Worm (Caenorhabditis elegans) whole organism, L1 larva: ENCODE measurements around the gene ZK1248.19.

Experiments
- C04F5.9 ChIP-seq: sonication (generic microtip); optimal IDR thresholded peaks from 2 replicates; lab custom pipeline; 2016; ENCODE audit warnings: missing genetic modification characterization, missing compliant biosample characterization
- C16A3.4 ChIP-seq: fragments of 150-350 bp; optimal IDR thresholded peaks from 2 replicates; lab custom pipeline; 2014; ENCODE audit warnings: missing biosample characterization, missing genetic modification characterization
- C34B4.2 ChIP-seq: sonication (generic microtip); optimal IDR thresholded peaks from 2 replicates; lab custom pipeline; 2017; ENCODE audit warnings: mild to moderate bottlenecking, missing genetic modification characterization, missing compliant biosample characterization
- F16B12.6 ChIP-seq: fragments of 150-350 bp; optimal IDR thresholded peaks from 2 replicates; lab custom pipeline; 2014; ENCODE audit warnings: missing biosample characterization, missing genetic modification characterization
- Y116A8C.19 ChIP-seq: sonication (generic microtip); optimal IDR thresholded peaks from 2 replicates; lab custom pipeline; 2016; ENCODE audit warnings: missing compliant biosample characterization, missing genetic modification characterization, borderline replicate concordance
- blmp-1 ChIP-seq: fragments of 150-350 bp; optimal IDR thresholded peaks from 2 replicates; lab custom pipeline; 2014; ENCODE audit warnings: missing biosample characterization, missing genetic modification characterization
- ceh-63 ChIP-seq: fragments of 200-800 bp; sonication (Bioruptor generic); optimal IDR thresholded peaks from 2 replicates; lab custom pipeline; 2018; ENCODE audit warnings: mild to moderate bottlenecking, missing genetic modification characterization, missing compliant biosample characterization
- ceh-8 ChIP-seq: fragments of 200-800 bp; sonication (Bioruptor generic); optimal IDR thresholded peaks from 2 replicates; lab custom pipeline; 2018; ENCODE audit warnings: mild to moderate bottlenecking, missing genetic modification characterization, moderate library complexity, missing compliant biosample characterization
- ceh-82 ChIP-seq, 3 experiments: fragments of 150-350 bp in 1 of 3; sonication (generic microtip) in 2 of 3; optimal IDR thresholded peaks; 2 replicates each; lab custom pipeline; 2014 to 2017; ENCODE audit warnings: missing biosample characterization in 3 of 3, missing genetic modification characterization in 3 of 3
- ces-1 ChIP-seq: fragments of 150-350 bp; optimal IDR thresholded peaks from 2 replicates; lab custom pipeline; 2014; ENCODE audit warnings: missing biosample characterization, missing genetic modification reagents, missing genetic modification characterization
- dpl-1 ChIP-seq, 3 experiments: fragments of 150-350 bp in 2 of 3; sonication (generic microtip) in 1 of 3; optimal IDR thresholded peaks; 2 replicates each; lab custom pipeline; 2014 to 2017; ENCODE audit warnings: missing biosample characterization in 3 of 3, missing genetic modification characterization in 3 of 3, missing genetic modification reagents in 3 of 3
- dsc-1 ChIP-seq: sonication (generic microtip); optimal IDR thresholded peaks from 2 replicates; lab custom pipeline; 2016; ENCODE audit warnings: mild to moderate bottlenecking, missing genetic modification characterization, missing compliant biosample characterization
- efl-1 ChIP-seq, 4 experiments: fragments of 150-350 bp; optimal IDR thresholded peaks in 3 of 4; peaks in 1 of 4; 1 replicate in 1 of 4; 2 replicates in 3 of 4; lab custom pipeline; 2014; ENCODE audit warnings: missing biosample characterization in 2 of 4, missing genetic modification characterization in 2 of 4, missing genetic modification reagents in 2 of 4
- efl-3 ChIP-seq: fragments of 200-800 bp; sonication (Bioruptor generic); optimal IDR thresholded peaks from 2 replicates; lab custom pipeline; 2018; ENCODE audit warnings: mild to moderate bottlenecking, missing genetic modification characterization, missing compliant biosample characterization
- egl-13 ChIP-seq: sonication (generic microtip); optimal IDR thresholded peaks from 2 replicates; lab custom pipeline; 2016; ENCODE audit warnings: missing genotype, missing genetic modification reagents, missing genetic modification characterization, missing compliant biosample characterization
- elt-2 ChIP-seq: sonication (generic microtip); optimal IDR thresholded peaks from 2 replicates; lab custom pipeline; 2016; ENCODE audit warnings: missing genetic modification characterization, mild to moderate bottlenecking, inconsistent platforms, missing compliant biosample characterization, missing genetic modification reagents
- elt-3 ChIP-seq, 6 experiments: fragments of 150-350 bp in 1 of 6; sonication (generic microtip); optimal IDR thresholded peaks; 2 replicates each; lab custom pipeline; 2017 to 2018; ENCODE audit warnings: missing biosample characterization in 6 of 6, missing genetic modification characterization in 6 of 6, inconsistent platforms in 1 of 6
- fos-1 ChIP-seq: fragments of 150-350 bp; optimal IDR thresholded peaks from 2 replicates; lab custom pipeline; 2014; ENCODE audit warnings: missing biosample characterization, missing genetic modification characterization
- hlh-17 ChIP-seq: fragments of 200-800 bp; sonication (Bioruptor generic); optimal IDR thresholded peaks from 2 replicates; lab custom pipeline; 2018; ENCODE audit warnings: missing genetic modification characterization, mild to moderate bottlenecking, missing compliant biosample characterization, moderate library complexity, borderline replicate concordance
- hlh-4 ChIP-seq: sonication (generic microtip); optimal IDR thresholded peaks from 2 replicates; lab custom pipeline; 2016; ENCODE audit warnings: mild to moderate bottlenecking, missing genetic modification characterization, missing compliant biosample characterization
- hpl-2 ChIP-seq: fragments of 150-350 bp; optimal IDR thresholded peaks from 2 replicates; lab custom pipeline; 2014; ENCODE audit warnings: missing biosample characterization, missing genetic modification reagents, missing genetic modification characterization
- irx-1 ChIP-seq: sonication (generic microtip); optimal IDR thresholded peaks from 2 replicates; lab custom pipeline; 2016; ENCODE audit warnings: missing genetic modification characterization, missing compliant biosample characterization
- isw-1 ChIP-seq: fragments of 200-800 bp; sonication (Bioruptor generic); IDR thresholded peaks from 2 replicates; pipeline ENCODE4 v1.3.6; 2022; ENCODE audit warnings: missing genetic modification characterization, missing compliant biosample characterization
- jun-1 ChIP-seq: fragments of 150-350 bp; optimal IDR thresholded peaks from 2 replicates; lab custom pipeline; 2014; ENCODE audit warnings: missing biosample characterization, missing genetic modification reagents, missing genetic modification characterization
- lin-14 ChIP-seq: fragments of 200-800 bp; sonication (Bioruptor generic); optimal IDR thresholded peaks from 2 replicates; lab custom pipeline; 2018; ENCODE audit warnings: mild to moderate bottlenecking, missing genetic modification characterization, moderate library complexity, missing compliant biosample characterization
- lin-15B ChIP-seq: fragments of 150-350 bp; sonication (generic microtip); optimal IDR thresholded peaks from 3 replicates; lab custom pipeline; 2014; ENCODE audit warnings: missing biosample characterization, missing genetic modification characterization
- lin-35 ChIP-seq, 2 experiments: fragments of 150-350 bp; optimal IDR thresholded peaks; 2 replicates each; lab custom pipeline; 2014; ENCODE audit warnings: missing biosample characterization in 2 of 2, missing genetic modification characterization in 2 of 2, missing genetic modification reagents in 2 of 2
- lsy-2 ChIP-seq, 2 experiments: fragments of 150-350 bp; optimal IDR thresholded peaks; 2 replicates each; lab custom pipeline; 2014; ENCODE audit warnings: missing biosample characterization in 2 of 2, missing genetic modification characterization in 2 of 2
- mab-9 ChIP-seq: fragments of 200-800 bp; sonication (Bioruptor generic); IDR thresholded peaks from 2 replicates; pipeline ENCODE4 v1.3.6; 2022; ENCODE audit warnings: missing genetic modification reagents, missing genetic modification characterization, missing compliant biosample characterization
- mef-2 ChIP-seq: fragments of 150-350 bp; optimal IDR thresholded peaks from 2 replicates; lab custom pipeline; 2014; ENCODE audit warnings: missing biosample characterization, missing genetic modification characterization
- mep-1 ChIP-seq: fragments of 150-350 bp; optimal IDR thresholded peaks from 2 replicates; lab custom pipeline; 2014; ENCODE audit warnings: missing biosample characterization, missing genetic modification characterization
- nhr-11 ChIP-seq: fragments of 150-350 bp; optimal IDR thresholded peaks from 2 replicates; lab custom pipeline; 2014; ENCODE audit warnings: missing biosample characterization, missing genetic modification characterization
- nhr-12 ChIP-seq: sonication (generic microtip); optimal IDR thresholded peaks from 2 replicates; lab custom pipeline; 2017; ENCODE audit warnings: missing biosample characterization, missing genetic modification characterization
- nhr-20 ChIP-seq: sonication (generic microtip); optimal IDR thresholded peaks from 2 replicates; lab custom pipeline; 2016; ENCODE audit warnings: mild to moderate bottlenecking, missing genetic modification characterization, missing compliant biosample characterization
- nhr-237 ChIP-seq: fragments of 150-350 bp; optimal IDR thresholded peaks from 2 replicates; lab custom pipeline; 2014; ENCODE audit warnings: missing biosample characterization, missing genetic modification characterization
- nhr-47 ChIP-seq: sonication (generic microtip); optimal IDR thresholded peaks from 2 replicates; lab custom pipeline; 2016; ENCODE audit warnings: mild to moderate bottlenecking, missing genetic modification characterization, moderate library complexity, missing compliant biosample characterization
- nhr-71 ChIP-seq: sonication (generic microtip); optimal IDR thresholded peaks from 2 replicates; lab custom pipeline; 2016; ENCODE audit warnings: mild to moderate bottlenecking, missing genetic modification characterization, moderate library complexity, missing compliant biosample characterization
- nhr-76 ChIP-seq: sonication (generic microtip); optimal IDR thresholded peaks from 2 replicates; lab custom pipeline; 2017; ENCODE audit warnings: missing biosample characterization, missing genetic modification characterization
- nhr-85 ChIP-seq: sonication (generic microtip); peaks from one replicate; lab custom pipeline; 2016; ENCODE audit warnings: missing genetic modification characterization, inconsistent platforms, missing compliant biosample characterization
- rnt-1 ChIP-seq: sonication (generic microtip); optimal IDR thresholded peaks from 2 replicates; lab custom pipeline; 2016; ENCODE audit warnings: mild to moderate bottlenecking, missing genetic modification characterization, moderate library complexity, missing compliant biosample characterization
- snpc-4 ChIP-seq: fragments of 150-350 bp; optimal IDR thresholded peaks from 2 replicates; lab custom pipeline; 2014; ENCODE audit warnings: missing biosample characterization, missing genetic modification characterization
- snu-23 ChIP-seq: sonication (generic microtip); optimal IDR thresholded peaks from 2 replicates; lab custom pipeline; 2016; ENCODE audit warnings: missing genetic modification characterization, missing compliant biosample characterization
- sox-4 ChIP-seq: sonication (generic microtip); optimal IDR thresholded peaks from 2 replicates; lab custom pipeline; 2016; ENCODE audit warnings: missing genetic modification characterization, missing compliant biosample characterization
- sptf-1 ChIP-seq: fragments of 150-350 bp; optimal IDR thresholded peaks from 2 replicates; lab custom pipeline; 2014; ENCODE audit warnings: missing biosample characterization, missing genetic modification characterization
- swsn-7 ChIP-seq: sonication (generic microtip); optimal IDR thresholded peaks from 2 replicates; lab custom pipeline; 2016; ENCODE audit warnings: missing genetic modification characterization, missing compliant biosample characterization
- tlp-1 ChIP-seq: fragments of 150-350 bp; optimal IDR thresholded peaks from 2 replicates; lab custom pipeline; 2014; ENCODE audit warnings: missing biosample characterization, missing genetic modification characterization
- unc-130 ChIP-seq: fragments of 150-350 bp; optimal IDR thresholded peaks from 2 replicates; lab custom pipeline; 2017; ENCODE audit warnings: missing biosample characterization, missing genetic modification characterization, inconsistent platforms
- unc-62 ChIP-seq: fragments of 150-350 bp; optimal IDR thresholded peaks from 2 replicates; lab custom pipeline; 2014; ENCODE audit warnings: missing biosample characterization, missing genetic modification reagents, missing genetic modification characterization
- vab-15 ChIP-seq: sonication (generic microtip); optimal IDR thresholded peaks from 2 replicates; lab custom pipeline; 2017; ENCODE audit warnings: missing genotype, mild to moderate bottlenecking, missing genetic modification characterization, missing compliant biosample characterization
- xbp-1 ChIP-seq: sonication (generic microtip); optimal IDR thresholded peaks from 2 replicates; lab custom pipeline; 2016; ENCODE audit warnings: missing genetic modification characterization, missing compliant biosample characterization
- zag-1 ChIP-seq: fragments of 150-350 bp; optimal IDR thresholded peaks from 2 replicates; lab custom pipeline; 2014; ENCODE audit warnings: missing biosample characterization, missing genetic modification characterization
- ztf-4 ChIP-seq: fragments of 150-350 bp; optimal IDR thresholded peaks from 2 replicates; lab custom pipeline; 2014; ENCODE audit warnings: missing biosample characterization, missing genetic modification characterization

ZK1248.19 gene

DNA sequence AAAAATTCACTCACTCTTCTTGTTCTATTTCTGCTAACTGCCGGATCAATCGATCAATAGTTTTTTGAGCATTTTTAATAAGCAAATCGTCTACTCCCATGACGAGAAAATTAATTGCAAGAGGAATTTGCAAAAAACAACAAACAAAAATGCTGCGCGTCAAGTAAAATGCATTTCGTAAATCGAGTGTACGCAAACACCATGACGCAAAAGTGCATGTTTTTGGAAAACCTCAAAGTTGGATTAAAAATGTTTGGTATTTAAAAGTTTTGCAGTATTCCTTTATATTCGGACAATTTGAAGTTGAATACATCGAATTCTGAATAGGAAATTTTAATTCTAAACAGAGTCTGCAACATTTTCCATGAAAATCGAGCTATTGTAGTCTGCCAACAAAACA lies at the start of gene ZK1248.19:
Gene ZK1248.19, minus strand, starts transcription at position 188 of the 400 bp plus-strand sequence.
- peak; percentile 5 to 49 (median 31) for TF ChIP-seq dpl-1 (GFP tag; optimal IDR thresholded peaks at IDR 0.05; lab: Kevin White, UChicago)
- TF ChIP-seq ceh-82 (tag; optimal IDR thresholded peaks at IDR 0.05; lab: Kevin White, UChicago), result peak in 1 of 3 experiments; percentile 13
- TF ChIP-seq elt-3 (tag; optimal IDR thresholded peaks at IDR 0.05; lab: Kevin White, UChicago), result peak in 1 of 6 experiments; percentile 4
- TF ChIP-seq lin-15B (tag; lab: Kevin White, UChicago), result no peak
- no peak for TF ChIP-seq elt-2 (tag; lab: Kevin White, UChicago)
- TF ChIP-seq vab-15 (tag; lab: Kevin White, UChicago), result no peak
- TF ChIP-seq lin-14 (GFP tag; lab: Kevin White, UChicago), result peak; percentile 13
- TF ChIP-seq ceh-63, result no peak
- peak; percentile 42 to 58 for TF ChIP-seq lsy-2 (tag; optimal IDR thresholded peaks at IDR 0.05; lab: Kevin White, UChicago)
- TF ChIP-seq lin-35 (GFP tag; optimal IDR thresholded peaks at IDR 0.05; lab: Kevin White, UChicago), result peak in 1 of 2 experiments; percentile 39
- peak; percentile 15 for TF ChIP-seq xbp-1 (tag; lab: Kevin White, UChicago)
- TF ChIP-seq efl-1 (optimal IDR thresholded peaks at IDR 0.05; lab: Kevin White, UChicago), result peak; percentile 53 to 54
- TF ChIP-seq efl-1 (GFP tag; optimal IDR thresholded peaks at IDR 0.05 in 1 of 2; lab: Kevin White, UChicago), result peak; percentile 32 to 95
- no peak for TF ChIP-seq ztf-4 (tag; lab: Kevin White, UChicago)
- peak; percentile 0 for TF ChIP-seq snpc-4 (tag; lab: Kevin White, UChicago)
- no peak for TF ChIP-seq irx-1 (tag; lab: Kevin White, UChicago)
- no peak for TF ChIP-seq mab-9
- TF ChIP-seq Y116A8C.19 (tag; lab: Kevin White, UChicago), result no peak
- no peak for TF ChIP-seq nhr-12 (tag; lab: Kevin White, UChicago)
- TF ChIP-seq unc-62 (GFP tag; lab: Kevin White, UChicago), result no peak
- TF ChIP-seq zag-1 (tag; lab: Kevin White, UChicago), result no peak
- TF ChIP-seq C34B4.2 (tag; lab: Kevin White, UChicago), result no peak
- no peak for TF ChIP-seq isw-1 (GFP tag; lab: Robert Waterston, UW)
- TF ChIP-seq dsc-1 (tag; lab: Kevin White, UChicago), result peak; percentile 14
- TF ChIP-seq efl-3 (GFP tag; lab: Kevin White, UChicago), result no peak
- no peak for TF ChIP-seq nhr-11 (tag; lab: Kevin White, UChicago)
- no peak for TF ChIP-seq tlp-1 (tag; lab: Kevin White, UChicago)
- TF ChIP-seq egl-13 (tag; lab: Kevin White, UChicago), result no peak
- TF ChIP-seq blmp-1, result no peak
- TF ChIP-seq nhr-76 (tag; lab: Kevin White, UChicago), result no peak
- peak; percentile 56 for TF ChIP-seq rnt-1 (tag; lab: Kevin White, UChicago)
- peak; percentile 43 for TF ChIP-seq nhr-71 (tag; lab: Kevin White, UChicago)
- TF ChIP-seq nhr-47 (tag; lab: Kevin White, UChicago), result peak; percentile 35
- peak; percentile 16 for TF ChIP-seq mep-1
- no peak for TF ChIP-seq fos-1 (tag; lab: Kevin White, UChicago)
- TF ChIP-seq mef-2 (tag; lab: Kevin White, UChicago), result no peak
- TF ChIP-seq unc-130 (tag; lab: Kevin White, UChicago), result peak; percentile 32
- TF ChIP-seq swsn-7 (tag; lab: Kevin White, UChicago), result peak; percentile 17
- peak; percentile 88 for TF ChIP-seq F16B12.6
- no peak for TF ChIP-seq ces-1 (GFP tag; lab: Kevin White, UChicago)
- no peak for TF ChIP-seq hlh-17 (GFP tag; lab: Kevin White, UChicago)
- no peak for TF ChIP-seq sptf-1
- peak; percentile 39 for TF ChIP-seq nhr-20 (tag; lab: Kevin White, UChicago)
- TF ChIP-seq C04F5.9 (tag; lab: Kevin White, UChicago), result no peak
- TF ChIP-seq jun-1 (tag; lab: Kevin White, UChicago), result no peak
- TF ChIP-seq sox-4, result no peak
- TF ChIP-seq C16A3.4, result peak; percentile 54
- TF ChIP-seq nhr-85 (tag; lab: Kevin White, UChicago), result peak; percentile 9
- no peak for TF ChIP-seq hpl-2 (GFP tag; lab: Kevin White, UChicago)
- TF ChIP-seq nhr-237, result no peak
- no peak for TF ChIP-seq hlh-4 (tag; lab: Kevin White, UChicago)
- TF ChIP-seq ceh-8 (GFP tag; lab: Kevin White, UChicago), result no peak
- peak; percentile 53 for TF ChIP-seq snu-23 (GFP tag; lab: Kevin White, UChicago)
- TF ChIP-seq, all 84 proteins: peak for 21
